Worm (Caenorhabditis elegans): ENCODE data around the gene B0495.9.

B0495.9 gene

ce11 chrII:7671705-7672104 lies 36.8 kb downstream of the B0495.9 start, which contains the start of gene lir-1:
TSS of gene lir-1 (plus strand) at chrII:7672005.
- TF ChIP-seq ceh-16 (tag; optimal IDR thresholded peaks at IDR 0.05) (no peak), lin-13 (GFP tag; optimal IDR thresholded peaks at IDR 0.05) (no peak), mbf-1 (tag; optimal IDR thresholded peaks at IDR 0.05) (no peak), nhr-6 (tag; optimal IDR thresholded peaks at IDR 0.05) (no peak), nhr-23 (tag; optimal IDR thresholded peaks at IDR 0.05) (no peak), gmeb-1 (tag; optimal IDR thresholded peaks at IDR 0.05) (no peak), blmp-1 (tag; optimal IDR thresholded peaks at IDR 0.05; ENCODE audit: insufficient read depth) (no peak), crh-2 (tag; optimal IDR thresholded peaks at IDR 0.05) (no peak)

ce11 chrII:7670039-7670438 lies 38.5 kb downstream of the B0495.9 start:
- TF ChIP-seq skn-1 (tag; optimal IDR thresholded peaks at IDR 0.05) (no peak), gmeb-1 (tag; optimal IDR thresholded peaks at IDR 0.05) (no peak), nhr-10 (tag; optimal IDR thresholded peaks at IDR 0.05) (no peak)

ce11 chrII:7669409-7669808 lies 39.1 kb downstream of the B0495.9 start:
- TF ChIP-seq nhr-77 (tag; optimal IDR thresholded peaks at IDR 0.05) (no peak), nhr-11 (tag; optimal IDR thresholded peaks at IDR 0.05) (no peak), mab-5 (tag; optimal IDR thresholded peaks at IDR 0.05) (no peak), snpc-4 (tag; optimal IDR thresholded peaks at IDR 0.05) (no peak), mdl-1 (tag; optimal IDR thresholded peaks at IDR 0.05) (no peak), nhr-23 (tag; optimal IDR thresholded peaks at IDR 0.05) (no peak), crh-2 (tag; optimal IDR thresholded peaks at IDR 0.05) (peak; percentile 10), ztf-1 (GFP tag; conservative IDR thresholded peaks at IDR 0.05) (no peak), peb-1 (tag; optimal IDR thresholded peaks at IDR 0.05) (no peak), nhr-12 (tag; optimal IDR thresholded peaks at IDR 0.05) (no peak), blmp-1 (tag; optimal IDR thresholded peaks at IDR 0.05; ENCODE audit: insufficient read depth) (no peak), aly-2 (tag; optimal IDR thresholded peaks at IDR 0.05) (no peak), ztf-11 (tag; optimal IDR thresholded peaks at IDR 0.05) (no peak), dmd-4 (tag; optimal IDR thresholded peaks at IDR 0.05) (no peak), lin-11 (tag; optimal IDR thresholded peaks at IDR 0.05) (peak; percentile 42), F13H6.1 (tag; optimal IDR thresholded peaks at IDR 0.05) (peak; percentile 26), sem-4 (tag; optimal IDR thresholded peaks at IDR 0.05) (peak; percentile 15), unc-55 (GFP tag; optimal IDR thresholded peaks at IDR 0.05) (peak; percentile 66), skn-1 (tag; optimal IDR thresholded peaks at IDR 0.05) (no peak), nhr-129 (tag; optimal IDR thresholded peaks at IDR 0.05) (peak; percentile 69), ama-1 (optimal IDR thresholded peaks at IDR 0.05) (no peak), nhr-6 (tag; optimal IDR thresholded peaks at IDR 0.05) (no peak), lsy-2 (tag; optimal IDR thresholded peaks at IDR 0.05) (peak in 1 of 2 experiments; percentile 44), nhr-21 (tag; optimal IDR thresholded peaks at IDR 0.05) (no peak), egl-27 (tag; optimal IDR thresholded peaks at IDR 0.05) (no peak), ZK546.5 (tag; optimal IDR thresholded peaks at IDR 0.05) (no peak), elt-3 (tag; optimal IDR thresholded peaks at IDR 0.05) (no peak), fos-1 (tag; optimal IDR thresholded peaks at IDR 0.05) (peak; percentile 38), C34F6.9 (tag; optimal IDR thresholded peaks at IDR 0.05) (peak; percentile 74), lin-39 (tag; optimal IDR thresholded peaks at IDR 0.05) (no peak), Y55F3AM.14 (GFP tag; optimal IDR thresholded peaks at IDR 0.05) (no peak), nhr-237 (tag; optimal IDR thresholded peaks at IDR 0.05) (no peak), unc-62 (GFP tag; optimal IDR thresholded peaks at IDR 0.05) (no peak), elt-1 (tag; optimal IDR thresholded peaks at IDR 0.05) (no peak), alr-1 (tag; optimal IDR thresholded peaks at IDR 0.05) (no peak), zag-1 (tag; optimal IDR thresholded peaks at IDR 0.05) (no peak), sma-9 (GFP tag; optimal IDR thresholded peaks at IDR 0.05) (no peak), sma-9 (tag; optimal IDR thresholded peaks at IDR 0.05) (no peak), nhr-25 (tag; optimal IDR thresholded peaks at IDR 0.05) (peak; percentile 32), sma-3 (GFP tag; optimal IDR thresholded peaks at IDR 0.05) (no peak), unc-39 (tag; optimal IDR thresholded peaks at IDR 0.05) (no peak), lin-13 (GFP tag; optimal IDR thresholded peaks at IDR 0.05) (no peak), R02D3.7 (tag; optimal IDR thresholded peaks at IDR 0.05) (no peak), gmeb-1 (tag; optimal IDR thresholded peaks at IDR 0.05) (no peak), nhr-10 (tag; optimal IDR thresholded peaks at IDR 0.05) (no peak), mbf-1 (tag; optimal IDR thresholded peaks at IDR 0.05) (no peak), ceh-82 (tag; optimal IDR thresholded peaks at IDR 0.05) (no peak), ztf-4 (tag; optimal IDR thresholded peaks at IDR 0.05) (no peak), ceh-16 (tag; optimal IDR thresholded peaks at IDR 0.05) (no peak)
